Worm (Caenorhabditis elegans) whole organism, L4 larva: ENCODE data around the gene pdhk-2.

Experiments
- F26F4.8 ChIP-seq: fragments of 200-800 bp; sonication (Bioruptor generic); conservative IDR thresholded peaks from 2 replicates; pipeline ENCODE4 v1.3.6; 2022; ENCODE audit warnings: missing genetic modification characterization, missing compliant biosample characterization
- T20F7.1 ChIP-seq: fragments of 200-800 bp; sonication (Bioruptor generic); optimal IDR thresholded peaks from 2 replicates; lab custom pipeline; 2018; ENCODE audit warnings: mild to moderate bottlenecking, missing genetic modification characterization, missing compliant biosample characterization
- T26A8.4 ChIP-seq: fragments of 200-800 bp; sonication (Bioruptor generic); IDR thresholded peaks from 2 replicates; pipeline ENCODE4 v1.3.6; 2022; ENCODE audit warnings: missing genetic modification characterization, missing compliant biosample characterization
- Y48G9A.11 ChIP-seq: fragments of 200-800 bp; sonication (Bioruptor generic); IDR thresholded peaks from 2 replicates; pipeline ENCODE4 v1.3.6; 2022; ENCODE audit warnings: missing genetic modification reagents, missing genetic modification characterization, missing compliant biosample characterization
- ZK337.2 ChIP-seq: fragments of 200-800 bp; sonication (Bioruptor generic); IDR thresholded peaks from 2 replicates; pipeline ENCODE4 v1.3.6; 2022; ENCODE audit warnings: missing genetic modification reagents, missing genetic modification characterization, missing compliant biosample characterization
- ZK546.5 ChIP-seq, 2 experiments: sonication (generic microtip); optimal IDR thresholded peaks; 2 replicates each; lab custom pipeline; 2017; ENCODE audit warnings: missing biosample characterization in 2 of 2, missing genetic modification characterization in 2 of 2
- ama-1 ChIP-seq: fragments of 150-350 bp; optimal IDR thresholded peaks from 2 replicates; lab custom pipeline; 2014; ENCODE audit warnings: inconsistent platforms, mixed read lengths
- attf-4 ChIP-seq: sonication (generic microtip); optimal IDR thresholded peaks from 3 replicates; lab custom pipeline; 2017; ENCODE audit warnings: missing biosample characterization, missing genetic modification characterization
- ceh-20 ChIP-seq: fragments of 200-800 bp; sonication (Bioruptor generic); IDR thresholded peaks from 2 replicates; pipeline ENCODE4 v1.3.6; 2022; ENCODE audit warnings: missing genetic modification reagents, missing genetic modification characterization, missing compliant biosample characterization
- ceh-32 ChIP-seq: sonication (generic microtip); optimal IDR thresholded peaks from 2 replicates; lab custom pipeline; 2016; ENCODE audit warnings: mild to moderate bottlenecking, missing genetic modification characterization, missing compliant biosample characterization; ENCODE audit not compliant: poor library complexity
- ceh-44 ChIP-seq: fragments of 200-800 bp; sonication (Bioruptor generic); IDR thresholded peaks from 2 replicates; pipeline ENCODE4 v1.3.6; 2022; ENCODE audit warnings: missing genetic modification reagents, missing genetic modification characterization, missing compliant biosample characterization
- ceh-62 ChIP-seq: sonication (generic microtip); optimal IDR thresholded peaks from 2 replicates; lab custom pipeline; 2017; ENCODE audit warnings: missing biosample characterization, missing genetic modification characterization
- ceh-82 ChIP-seq: sonication (generic microtip); optimal IDR thresholded peaks from 2 replicates; lab custom pipeline; 2017; ENCODE audit warnings: missing biosample characterization, missing genetic modification characterization
- cey-2 ChIP-seq: sonication (generic microtip); optimal IDR thresholded peaks from 3 replicates; lab custom pipeline; 2017; ENCODE audit warnings: missing genetic modification characterization, mild to moderate bottlenecking, missing compliant biosample characterization, antibody characterized with exemption, borderline replicate concordance; ENCODE audit not compliant: insufficient read depth
- daf-16 ChIP-seq, 3 experiments: sonication (generic microtip); optimal IDR thresholded peaks; 2 replicates each; lab custom pipeline; 2016 to 2017; ENCODE audit warnings: missing genetic modification characterization in 3 of 3, missing genetic modification reagents in 3 of 3, mild to moderate bottlenecking in 2 of 3, missing compliant biosample characterization in 2 of 3, missing biosample characterization in 1 of 3, moderate library complexity in 1 of 3
- daf-19 ChIP-seq: fragments of 200-800 bp; sonication (Bioruptor generic); conservative IDR thresholded peaks from 2 replicates; pipeline ENCODE4 v1.3.6; 2022; ENCODE audit warnings: missing genetic modification characterization, missing compliant biosample characterization
- daf-8 ChIP-seq: fragments of 200-800 bp; sonication (Bioruptor generic); IDR thresholded peaks from 2 replicates; pipeline ENCODE4 v1.3.6; 2022; ENCODE audit warnings: missing genetic modification characterization, missing compliant biosample characterization
- dmd-8 ChIP-seq: fragments of 200-800 bp; sonication (Bioruptor generic); IDR thresholded peaks from 2 replicates; pipeline ENCODE4 v1.3.6; 2022; ENCODE audit warnings: missing genetic modification characterization, missing compliant biosample characterization
- dmd-9 ChIP-seq: fragments of 200-800 bp; sonication (Bioruptor generic); IDR thresholded peaks from 2 replicates; pipeline ENCODE4 v1.3.6; 2022; ENCODE audit warnings: missing genetic modification reagents, missing genetic modification characterization, missing compliant biosample characterization
- dpl-1 ChIP-seq: fragments of 150-350 bp; optimal IDR thresholded peaks from 2 replicates; lab custom pipeline; 2014; ENCODE audit warnings: missing biosample characterization, missing genetic modification reagents, missing genetic modification characterization
- egl-27 ChIP-seq: sonication (generic microtip); optimal IDR thresholded peaks from 3 replicates; lab custom pipeline; 2017; ENCODE audit warnings: missing biosample characterization, missing genetic modification reagents, missing genetic modification characterization
- fkh-10 ChIP-seq: fragments of 150-350 bp; optimal IDR thresholded peaks from 2 replicates; lab custom pipeline; 2014; ENCODE audit warnings: missing biosample characterization, missing genetic modification reagents, missing genetic modification characterization
- gei-8 ChIP-seq: fragments of 200-800 bp; sonication (Bioruptor generic); optimal IDR thresholded peaks from 2 replicates; lab custom pipeline; 2018; ENCODE audit warnings: mild to moderate bottlenecking, missing genetic modification characterization, missing compliant biosample characterization
- hlh-11 ChIP-seq: fragments of 200-800 bp; sonication (Bioruptor generic); optimal IDR thresholded peaks from 2 replicates; lab custom pipeline; 2018; ENCODE audit warnings: mild to moderate bottlenecking, missing genetic modification characterization, missing compliant biosample characterization
- hmg-1.1 ChIP-seq: fragments of 200-800 bp; sonication (Bioruptor generic); IDR thresholded peaks from 2 replicates; pipeline ENCODE4 v1.3.6; 2022; ENCODE audit warnings: missing genetic modification reagents, missing genetic modification characterization, missing compliant biosample characterization
- lim-7 ChIP-seq: fragments of 200-800 bp; sonication (Bioruptor generic); IDR thresholded peaks from 2 replicates; pipeline ENCODE4 v1.3.6; 2022; ENCODE audit warnings: missing genetic modification characterization, missing compliant biosample characterization
- lin-13 ChIP-seq: fragments of 150-350 bp; optimal IDR thresholded peaks from 2 replicates; lab custom pipeline; 2014; ENCODE audit warnings: missing biosample characterization, missing genetic modification reagents, missing genetic modification characterization
- lin-38 ChIP-seq: fragments of 200-800 bp; sonication (Bioruptor generic); IDR thresholded peaks from 2 replicates; pipeline ENCODE4 v1.3.6; 2022; ENCODE audit warnings: missing genetic modification reagents, missing genetic modification characterization, missing compliant biosample characterization
- lin-39 ChIP-seq: fragments of 150-350 bp; optimal IDR thresholded peaks from 2 replicates; lab custom pipeline; 2014; ENCODE audit warnings: missing biosample characterization, missing genetic modification reagents, missing genetic modification characterization
- lir-3 ChIP-seq: sonication (generic microtip); optimal IDR thresholded peaks from 2 replicates; lab custom pipeline; 2016; ENCODE audit warnings: mild to moderate bottlenecking, missing genetic modification characterization, missing compliant biosample characterization
- madf-5 ChIP-seq, 2 experiments: fragments of 200-800 bp; sonication (Bioruptor generic); IDR thresholded peaks; 2 replicates each; pipeline ENCODE4 v1.3.6; 2022; ENCODE audit warnings: missing compliant biosample characterization in 2 of 2, missing genetic modification characterization in 2 of 2
- mdt-29 ChIP-seq: fragments of 200-800 bp; sonication (Bioruptor generic); IDR thresholded peaks from 2 replicates; pipeline ENCODE4 v1.3.6; 2022; ENCODE audit warnings: missing genetic modification reagents, missing genetic modification characterization, missing compliant biosample characterization
- mes-2 ChIP-seq: sonication (generic microtip); optimal IDR thresholded peaks from 2 replicates; lab custom pipeline; 2016; ENCODE audit warnings: missing genotype, mild to moderate bottlenecking, missing genetic modification characterization, missing compliant biosample characterization; ENCODE audit not compliant: poor library complexity, severe bottlenecking
- mxl-2 ChIP-seq: fragments of 200-800 bp; sonication (Bioruptor generic); conservative IDR thresholded peaks from 2 replicates; pipeline ENCODE4 v1.3.6; 2022; ENCODE audit warnings: missing genetic modification reagents, missing genetic modification characterization, missing compliant biosample characterization
- mxl-3 ChIP-seq: fragments of 200-800 bp; sonication (Bioruptor generic); optimal IDR thresholded peaks from 2 replicates; lab custom pipeline; 2018; ENCODE audit warnings: mild to moderate bottlenecking, missing genetic modification characterization, missing compliant biosample characterization
- nhr-41 ChIP-seq: fragments of 200-800 bp; sonication (Bioruptor generic); IDR thresholded peaks from 2 replicates; pipeline ENCODE4 v1.3.6; 2022; ENCODE audit warnings: missing genetic modification reagents, missing genetic modification characterization, missing compliant biosample characterization
- nhr-42 ChIP-seq: fragments of 200-800 bp; sonication (Bioruptor generic); IDR thresholded peaks from 2 replicates; pipeline ENCODE4 v1.3.6; 2022; ENCODE audit warnings: missing genetic modification characterization, missing compliant biosample characterization
- nhr-76 ChIP-seq: fragments of 150-350 bp; optimal IDR thresholded peaks from 2 replicates; lab custom pipeline; 2014; ENCODE audit warnings: missing biosample characterization, missing genetic modification characterization
- php-3 ChIP-seq: fragments of 200-800 bp; sonication (Bioruptor generic); IDR thresholded peaks from 2 replicates; pipeline ENCODE4 v1.3.6; 2022; ENCODE audit warnings: missing genetic modification reagents, missing genetic modification characterization, missing compliant biosample characterization
- pqm-1 ChIP-seq: sonication (generic microtip); optimal IDR thresholded peaks from 2 replicates; lab custom pipeline; 2017; ENCODE audit warnings: missing biosample characterization, missing genetic modification characterization
- sdz-12 ChIP-seq: fragments of 200-800 bp; sonication (Bioruptor generic); optimal IDR thresholded peaks from 2 replicates; lab custom pipeline; 2018; ENCODE audit warnings: mild to moderate bottlenecking, missing genetic modification characterization, missing compliant biosample characterization
- set-16 ChIP-seq: fragments of 200-800 bp; sonication (Bioruptor generic); IDR thresholded peaks from 2 replicates; pipeline ENCODE4 v1.3.6; 2022; ENCODE audit warnings: missing genetic modification reagents, missing genetic modification characterization, missing compliant biosample characterization
- skn-1 ChIP-seq: fragments of 150-350 bp; optimal IDR thresholded peaks from 2 replicates; lab custom pipeline; 2014; ENCODE audit warnings: missing biosample characterization, missing genetic modification characterization
- snpc-1.2 ChIP-seq: fragments of 200-800 bp; sonication (Bioruptor generic); IDR thresholded peaks from 2 replicates; pipeline ENCODE4 v1.3.6; 2022; ENCODE audit warnings: missing genetic modification reagents, missing genetic modification characterization, missing compliant biosample characterization
- tag-97 ChIP-seq: fragments of 200-800 bp; sonication (Bioruptor generic); IDR thresholded peaks from 2 replicates; pipeline ENCODE4 v1.3.6; 2022; ENCODE audit warnings: missing genetic modification characterization, missing compliant biosample characterization
- unc-39 ChIP-seq: sonication (generic microtip); optimal IDR thresholded peaks from 2 replicates; lab custom pipeline; 2017; ENCODE audit warnings: missing biosample characterization, missing genetic modification characterization
- unc-62 ChIP-seq, 3 experiments: fragments of 150-350 bp in 1 of 3; sonication (generic microtip); optimal IDR thresholded peaks in 2 of 3; peaks in 1 of 3; 1 replicate in 1 of 3; 2 replicates in 2 of 3; lab custom pipeline; 2014 to 2017; ENCODE audit warnings: missing biosample characterization in 3 of 3, missing genetic modification characterization in 3 of 3, missing genetic modification reagents in 3 of 3, missing genotype in 1 of 3
- vab-7 ChIP-seq: fragments of 200-800 bp; sonication (Bioruptor generic); IDR thresholded peaks from 2 replicates; pipeline ENCODE4 v1.3.6; 2022; ENCODE audit warnings: missing genetic modification reagents, missing genetic modification characterization, missing compliant biosample characterization
- zip-11 ChIP-seq: fragments of 200-800 bp; sonication (Bioruptor generic); IDR thresholded peaks from 2 replicates; pipeline ENCODE4 v1.3.6; 2022; ENCODE audit warnings: missing genetic modification characterization, missing compliant biosample characterization
- zip-2 ChIP-seq: fragments of 150-350 bp; optimal IDR thresholded peaks from 2 replicates; lab custom pipeline; 2014; ENCODE audit warnings: missing biosample characterization, missing genetic modification characterization
- ztf-7 ChIP-seq: fragments of 150-350 bp; optimal IDR thresholded peaks from 2 replicates; lab custom pipeline; 2014; ENCODE audit warnings: missing biosample characterization, missing genetic modification characterization

pdhk-2 gene

ce11 chrIII:8785426-8785825 lies 44.2 kb upstream of the pdhk-2 start (continued):
- peak; percentile 29 for TF ChIP-seq mes-2 (tag; lab: Kevin White, UChicago)
- TF ChIP-seq fkh-10 (GFP tag; lab: Kevin White, UChicago) = no peak
- TF ChIP-seq T20F7.1 (GFP tag; lab: Kevin White, UChicago) = no peak
- no peak for TF ChIP-seq php-3 (GFP tag; lab: Robert Waterston, UW)
- TF ChIP-seq ceh-44 = no peak
- no peak for TF ChIP-seq lin-39 (tag; lab: Kevin White, UChicago)
- TF ChIP-seq tag-97 (GFP tag; lab: Robert Waterston, UW) = no peak
- TF ChIP-seq ama-1 (lab: Kevin White, UChicago) = no peak
- no peak for TF ChIP-seq ztf-7 (tag; lab: Kevin White, UChicago)
- TF ChIP-seq snpc-1.2 (GFP tag; lab: Robert Waterston, UW) = no peak
- TF ChIP-seq lim-7 (GFP tag; lab: Robert Waterston, UW) = no peak
- no peak for TF ChIP-seq sdz-12
- TF ChIP-seq dpl-1 (GFP tag; lab: Kevin White, UChicago) = peak; percentile 31
- TF ChIP-seq mxl-3 (GFP tag; lab: Kevin White, UChicago) = peak; percentile 47
- no peak for TF ChIP-seq mdt-29 (GFP tag; lab: Robert Waterston, UW)
- no peak for TF ChIP-seq F26F4.8 (GFP tag; lab: Robert Waterston, UW)
- TF ChIP-seq ZK337.2 (GFP tag; lab: Robert Waterston, UW) = no peak
- no peak for TF ChIP-seq daf-16 (GFP tag; optimal IDR thresholded peaks at IDR 0.05; lab: Kevin White, UChicago)
- no peak for TF ChIP-seq daf-16 (tag; optimal IDR thresholded peaks at IDR 0.05; lab: Kevin White, UChicago)
- TF ChIP-seq dmd-8 (GFP tag; lab: Robert Waterston, UW) = no peak
- TF ChIP-seq lin-13 = no peak
- TF ChIP-seq hlh-11 (tag; lab: Kevin White, UChicago) = peak; percentile 86
- no peak for TF ChIP-seq nhr-76 (tag; lab: Kevin White, UChicago)
- TF ChIP-seq vab-7 (GFP tag; lab: Robert Waterston, UW) = 0 out of 2 replicates have a peak, but pooled peaks have one; percentile 10
- peak in 1 of 2 experiments; percentile 62 for TF ChIP-seq unc-62 (GFP tag; optimal IDR thresholded peaks at IDR 0.05 in 1 of 2; lab: Kevin White, UChicago)
- no peak for TF ChIP-seq unc-62 (tag; optimal IDR thresholded peaks at IDR 0.05; lab: Kevin White, UChicago)
- no peak for TF ChIP-seq mxl-2 (GFP tag; lab: Robert Waterston, UW)
- TF ChIP-seq attf-4 (tag; lab: Kevin White, UChicago) = no peak
- TF ChIP-seq set-16 (GFP tag; lab: Robert Waterston, UW) = no peak
- TF ChIP-seq nhr-42 = no peak
- peak; percentile 56 for TF ChIP-seq hmg-1.1 (GFP tag; lab: Robert Waterston, UW)
- no peak for TF ChIP-seq daf-8 (GFP tag; lab: Robert Waterston, UW)
- TF ChIP-seq lir-3 (tag; lab: Kevin White, UChicago) = no peak
- no peak for TF ChIP-seq cey-2 (tag; lab: Kevin White, UChicago)
- no peak for TF ChIP-seq T26A8.4
- TF ChIP-seq ceh-20 (GFP tag; lab: Robert Waterston, UW) = peak; percentile 76; the same call in 1 of the 2 replicates
- TF ChIP-seq unc-39 (tag; lab: Kevin White, UChicago) = no peak
- peak; percentile 78 for TF ChIP-seq gei-8
- no peak for TF ChIP-seq lin-38
- TF ChIP-seq nhr-41 (GFP tag; lab: Robert Waterston, UW) = no peak
- TF ChIP-seq Y48G9A.11 (GFP tag; lab: Robert Waterston, UW) = no peak
- no peak for TF ChIP-seq pqm-1 (tag; lab: Kevin White, UChicago)
- no peak for TF ChIP-seq zip-11 (GFP tag; lab: Robert Waterston, UW)
- no peak for TF ChIP-seq skn-1 (tag; lab: Kevin White, UChicago)
- no peak for TF ChIP-seq madf-5 (GFP tag; IDR thresholded peaks at IDR 0.05; lab: Robert Waterston, UW)
- no peak for TF ChIP-seq ceh-62 (tag; lab: Kevin White, UChicago)
- TF ChIP-seq ceh-32 = no peak
- no peak for TF ChIP-seq zip-2 (tag; lab: Kevin White, UChicago)
- no peak for TF ChIP-seq dmd-9
- TF ChIP-seq ceh-82 (tag; lab: Kevin White, UChicago) = no peak
- no peak for TF ChIP-seq ZK546.5 (tag; optimal IDR thresholded peaks at IDR 0.05; lab: Kevin White, UChicago)
- no peak for TF ChIP-seq egl-27 (tag; lab: Kevin White, UChicago)
- no peak for TF ChIP-seq daf-19
